Fruit fly (Drosophila melanogaster) whole organism, larva: ENCODE data around the gene Sgs7.

Experiments used
- noc ChIP-seq: fragments of 200-800 bp; sonication (Bioruptor generic); optimal IDR thresholded peaks from 3 replicates; lab custom pipeline; 2019; ENCODE audit warnings: missing biosample characterization, mild to moderate bottlenecking, missing genetic modification characterization, moderate library complexity

Gene Sgs7

dm6 chr3L:11509294-11509911 lies at the start of gene Sgs7, which contains the start of gene Sgs8:
Gene Sgs7, plus strand, starts transcription at chr3L:11509861.
Gene Sgs8, minus strand, starts transcription at chr3L:11509394.
- no peak for TF ChIP-seq noc (tag; lab: Kevin White, UChicago)

dm6 chr3L:11465371-11465914 lies 44.2 kb upstream of the Sgs7 start, which contains the start of gene Fum3:
Gene Fum3, minus strand, starts transcription at chr3L:11465864.
- TF ChIP-seq noc (tag; lab: Kevin White, UChicago): no peak

DNA sequence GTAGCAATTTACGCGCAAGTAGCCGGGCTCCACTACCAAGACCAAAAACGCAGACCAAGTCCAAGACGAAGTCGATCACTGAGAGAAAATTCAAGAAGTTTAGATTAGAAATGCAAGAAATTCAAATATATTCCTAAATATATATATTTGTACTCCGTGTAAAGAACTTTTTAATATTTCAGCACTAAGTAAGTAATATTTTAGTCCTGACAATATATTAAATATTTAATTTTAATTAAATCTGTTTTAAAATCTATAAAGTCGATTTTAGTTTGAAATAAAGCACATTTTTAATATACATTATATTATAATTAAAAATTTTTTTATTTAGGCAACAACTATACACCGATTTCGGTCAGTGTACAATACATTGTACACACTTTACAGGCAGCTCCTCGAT lies 42.7 kb upstream of the Sgs7 start:
- no peak for TF ChIP-seq noc (tag; lab: Kevin White, UChicago)

- TF ChIP-seq noc (tag; lab: Kevin White, UChicago): no peak
Observed at dm6 chr3L:11472388-11472787, 37.3 kb upstream of the Sgs7 start.

- no peak for TF ChIP-seq noc (tag; lab: Kevin White, UChicago)
Observed at dm6 chr3L:11472991-11473390, 36.7 kb upstream of the Sgs7 start, which contains the start of gene Vha16-3. Gene Vha16-3, plus strand, starts transcription at chr3L:11473291.

- no peak for TF ChIP-seq noc (tag; lab: Kevin White, UChicago)
Observed at dm6 chr3L:11474658-11475057, 35.0 kb upstream of the Sgs7 start, which contains the start of gene Vha16-2. Gene Vha16-2, plus strand, starts transcription at chr3L:11474958.

- no peak for TF ChIP-seq noc (tag; lab: Kevin White, UChicago)
Observed at dm6 chr3L:11480304-11480703, 29.4 kb upstream of the Sgs7 start.

DNA sequence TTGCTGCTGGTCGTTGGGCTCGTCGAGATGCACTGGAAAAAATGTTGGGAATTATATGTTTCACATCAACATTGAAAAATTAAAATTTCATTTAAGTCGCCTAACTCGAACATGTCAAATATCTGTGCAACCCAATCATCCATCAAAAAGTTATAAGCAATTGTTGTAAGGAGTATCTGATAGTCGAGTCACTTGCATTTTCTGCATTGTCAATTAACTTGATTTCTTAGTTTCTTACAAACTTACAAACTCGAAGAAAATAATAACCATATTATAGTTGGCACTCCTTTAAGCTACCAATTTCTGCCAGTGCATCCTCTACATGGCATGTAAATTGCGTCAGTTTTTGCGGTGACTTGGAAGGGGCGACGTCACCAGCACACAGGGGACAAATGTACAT lies 26.5 kb upstream of the Sgs7 start:
- no peak for TF ChIP-seq noc (tag; lab: Kevin White, UChicago)

dm6 chr3L:11484483-11484882 lies 25.2 kb upstream of the Sgs7 start:
- TF ChIP-seq noc (tag; lab: Kevin White, UChicago): no peak

DNA sequence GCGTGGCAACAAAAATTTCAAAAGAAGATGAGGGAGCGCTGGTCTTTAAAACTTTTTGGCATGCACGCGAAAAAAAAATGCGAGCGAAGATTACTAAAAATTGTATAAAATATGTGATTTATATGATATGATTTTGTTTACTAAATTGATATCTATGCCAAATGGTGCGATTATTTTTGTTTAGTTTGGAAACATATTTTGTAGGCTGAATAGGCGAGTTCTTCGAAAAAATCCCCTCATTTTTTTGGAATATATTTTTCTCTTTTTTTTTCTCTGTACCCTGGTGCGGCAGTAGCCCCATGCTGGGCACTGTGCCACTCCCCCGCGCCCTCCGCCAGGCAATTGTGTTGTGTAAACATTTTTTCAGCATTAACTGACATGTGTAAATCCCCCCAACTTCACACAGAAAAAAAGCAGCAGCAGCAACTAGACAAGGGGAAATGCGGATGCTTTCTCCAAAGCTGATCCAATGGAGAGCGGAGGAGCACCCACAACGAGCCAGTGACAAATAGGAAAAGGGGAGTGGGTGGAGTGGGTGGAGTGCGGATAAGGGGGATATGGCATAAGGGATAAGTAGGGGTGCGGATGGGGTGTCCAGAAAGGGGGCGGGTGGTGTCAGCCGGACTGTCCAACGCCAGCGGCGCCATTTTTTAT lies 23.6 kb upstream of the Sgs7 start:
- TF ChIP-seq noc (tag; lab: Kevin White, UChicago): no peak

DNA sequence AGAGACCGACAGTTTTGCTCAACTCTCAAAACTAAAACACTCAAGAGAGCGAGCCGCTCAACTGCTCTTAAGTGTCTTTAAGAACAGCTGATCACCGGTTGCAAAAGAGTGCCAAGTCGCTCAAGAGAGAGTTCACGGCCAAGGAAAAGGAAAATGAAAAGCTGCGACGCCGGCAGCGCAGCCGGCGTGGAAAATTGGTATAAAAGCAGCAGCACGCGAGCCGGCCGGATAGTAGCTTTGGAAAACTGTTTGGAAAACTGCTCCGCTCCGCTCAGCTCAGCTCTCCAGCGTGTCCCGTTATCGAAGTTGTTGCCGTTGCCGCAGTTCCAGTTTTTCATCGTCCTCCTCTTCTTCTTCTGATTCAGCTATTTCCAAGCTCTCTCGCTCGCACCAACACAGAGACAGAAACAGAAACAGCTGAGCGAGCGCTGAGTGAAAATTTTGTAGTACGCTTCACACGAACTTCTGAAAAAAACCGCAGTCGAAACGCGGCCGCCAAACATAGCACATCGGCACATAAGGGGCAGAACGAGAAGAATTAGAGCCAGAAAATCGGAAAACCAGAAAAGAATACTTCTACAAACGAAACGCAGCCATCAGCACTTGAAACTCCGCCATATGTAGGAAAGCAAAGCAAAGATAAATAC lies 22.2 kb upstream of the Sgs7 start, which contains the start of gene chrb:
chrb (plus strand) TSS at position 224 of the 647 bp plus-strand sequence.
- TF ChIP-seq noc (tag; lab: Kevin White, UChicago): peak; percentile 45

DNA sequence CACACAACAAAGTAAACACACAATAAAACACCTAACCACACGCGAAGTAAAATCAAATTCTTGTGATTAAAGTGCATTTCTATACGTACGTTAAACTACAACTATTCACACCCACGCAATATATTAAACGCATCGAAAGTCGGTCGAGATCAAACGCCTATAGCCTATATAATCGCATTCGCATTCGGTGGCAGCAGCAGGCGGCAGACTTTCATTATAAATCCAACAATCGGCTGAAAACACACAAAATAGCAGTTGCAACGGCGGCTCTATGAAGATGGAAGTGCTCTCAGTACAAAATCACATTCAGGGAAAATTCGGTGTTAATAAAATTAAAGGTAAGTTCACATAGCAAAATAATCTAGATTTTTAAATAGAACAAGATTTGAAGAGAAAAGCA lies 21.4 kb upstream of the Sgs7 start:
- TF ChIP-seq noc (tag; lab: Kevin White, UChicago): no peak

dm6 chr3L:11489489-11489888 lies 20.2 kb upstream of the Sgs7 start:
- no peak for TF ChIP-seq noc (tag; lab: Kevin White, UChicago)

dm6 chr3L:11490539-11490938 lies 19.1 kb upstream of the Sgs7 start:
- TF ChIP-seq noc (tag; lab: Kevin White, UChicago): no peak

- TF ChIP-seq noc (tag; lab: Kevin White, UChicago): peak; percentile 91
Observed at dm6 chr3L:11491222-11491873, 18.3 kb upstream of the Sgs7 start.

dm6 chr3L:11491874-11492268 lies 17.8 kb upstream of the Sgs7 start:
- TF ChIP-seq noc (tag; lab: Kevin White, UChicago): no peak
